Worm (Caenorhabditis elegans) whole organism, L1 larva: ENCODE data around the gene sdc-1.

Source experiments
- C04F5.9 ChIP-seq: sonication (generic microtip); optimal IDR thresholded peaks from 2 replicates; lab custom pipeline; 2016; ENCODE audit warnings: missing genetic modification characterization, missing compliant biosample characterization
- blmp-1 ChIP-seq: fragments of 150-350 bp; optimal IDR thresholded peaks from 2 replicates; lab custom pipeline; 2014; ENCODE audit warnings: missing biosample characterization, missing genetic modification characterization
- ceh-63 ChIP-seq: fragments of 200-800 bp; sonication (Bioruptor generic); optimal IDR thresholded peaks from 2 replicates; lab custom pipeline; 2018; ENCODE audit warnings: mild to moderate bottlenecking, missing genetic modification characterization, missing compliant biosample characterization
- ceh-8 ChIP-seq: fragments of 200-800 bp; sonication (Bioruptor generic); optimal IDR thresholded peaks from 2 replicates; lab custom pipeline; 2018; ENCODE audit warnings: mild to moderate bottlenecking, missing genetic modification characterization, moderate library complexity, missing compliant biosample characterization
- efl-1 ChIP-seq, 4 experiments: fragments of 150-350 bp; optimal IDR thresholded peaks in 3 of 4; peaks in 1 of 4; 1 replicate in 1 of 4; 2 replicates in 3 of 4; lab custom pipeline; 2014; ENCODE audit warnings: missing biosample characterization in 2 of 4, missing genetic modification characterization in 2 of 4, missing genetic modification reagents in 2 of 4
- efl-3 ChIP-seq: fragments of 200-800 bp; sonication (Bioruptor generic); optimal IDR thresholded peaks from 2 replicates; lab custom pipeline; 2018; ENCODE audit warnings: mild to moderate bottlenecking, missing genetic modification characterization, missing compliant biosample characterization
- egl-27 ChIP-seq, 2 experiments: fragments of 150-350 bp in 1 of 2; sonication (generic microtip); optimal IDR thresholded peaks; 3 replicates each; lab custom pipeline; 2017 to 2018; ENCODE audit warnings: missing biosample characterization in 2 of 2, missing genetic modification characterization in 2 of 2, missing genetic modification reagents in 2 of 2
- elt-2 ChIP-seq: sonication (generic microtip); optimal IDR thresholded peaks from 2 replicates; lab custom pipeline; 2016; ENCODE audit warnings: missing genetic modification characterization, mild to moderate bottlenecking, inconsistent platforms, missing compliant biosample characterization, missing genetic modification reagents
- elt-3 ChIP-seq, 6 experiments: fragments of 150-350 bp in 1 of 6; sonication (generic microtip); optimal IDR thresholded peaks; 2 replicates each; lab custom pipeline; 2017 to 2018; ENCODE audit warnings: missing biosample characterization in 6 of 6, missing genetic modification characterization in 6 of 6, inconsistent platforms in 1 of 6
- ets-5 ChIP-seq: fragments of 200-800 bp; sonication (Bioruptor generic); IDR thresholded peaks from 2 replicates; pipeline ENCODE4 v1.3.6; 2022; ENCODE audit warnings: missing genetic modification characterization, missing compliant biosample characterization
- fkh-4 ChIP-seq: sonication (generic microtip); optimal IDR thresholded peaks from 2 replicates; lab custom pipeline; 2016; ENCODE audit warnings: missing compliant biosample characterization, missing genetic modification characterization, borderline replicate concordance
- fkh-8 ChIP-seq: sonication (generic microtip); optimal IDR thresholded peaks from 2 replicates; lab custom pipeline; 2016; ENCODE audit warnings: mild to moderate bottlenecking, missing genetic modification characterization, missing compliant biosample characterization
- fos-1 ChIP-seq: fragments of 150-350 bp; optimal IDR thresholded peaks from 2 replicates; lab custom pipeline; 2014; ENCODE audit warnings: missing biosample characterization, missing genetic modification characterization
- grh-1 ChIP-seq: fragments of 200-800 bp; sonication (Bioruptor generic); IDR thresholded peaks from 2 replicates; pipeline ENCODE4 v1.3.6; 2022; ENCODE audit warnings: missing genetic modification reagents, missing genetic modification characterization, missing compliant biosample characterization
- irx-1 ChIP-seq: sonication (generic microtip); optimal IDR thresholded peaks from 2 replicates; lab custom pipeline; 2016; ENCODE audit warnings: missing genetic modification characterization, missing compliant biosample characterization
- jun-1 ChIP-seq: fragments of 150-350 bp; optimal IDR thresholded peaks from 2 replicates; lab custom pipeline; 2014; ENCODE audit warnings: missing biosample characterization, missing genetic modification reagents, missing genetic modification characterization
- lin-14 ChIP-seq: fragments of 200-800 bp; sonication (Bioruptor generic); optimal IDR thresholded peaks from 2 replicates; lab custom pipeline; 2018; ENCODE audit warnings: mild to moderate bottlenecking, missing genetic modification characterization, moderate library complexity, missing compliant biosample characterization
- lin-35 ChIP-seq, 2 experiments: fragments of 150-350 bp; optimal IDR thresholded peaks; 2 replicates each; lab custom pipeline; 2014; ENCODE audit warnings: missing biosample characterization in 2 of 2, missing genetic modification characterization in 2 of 2, missing genetic modification reagents in 2 of 2
- mdl-1 ChIP-seq, 2 experiments: fragments of 150-350 bp; optimal IDR thresholded peaks; 2 replicates each; lab custom pipeline; 2014 to 2017; ENCODE audit warnings: missing biosample characterization in 2 of 2, missing genetic modification characterization in 2 of 2, inconsistent platforms in 1 of 2
- nhr-19 ChIP-seq: fragments of 200-800 bp; sonication (Bioruptor generic); conservative IDR thresholded peaks from 2 replicates; pipeline ENCODE4 v1.3.6; 2022; ENCODE audit warnings: missing genetic modification characterization, missing compliant biosample characterization
- nhr-20 ChIP-seq: sonication (generic microtip); optimal IDR thresholded peaks from 2 replicates; lab custom pipeline; 2016; ENCODE audit warnings: mild to moderate bottlenecking, missing genetic modification characterization, missing compliant biosample characterization
- nhr-47 ChIP-seq: sonication (generic microtip); optimal IDR thresholded peaks from 2 replicates; lab custom pipeline; 2016; ENCODE audit warnings: mild to moderate bottlenecking, missing genetic modification characterization, moderate library complexity, missing compliant biosample characterization
- nhr-71 ChIP-seq: sonication (generic microtip); optimal IDR thresholded peaks from 2 replicates; lab custom pipeline; 2016; ENCODE audit warnings: mild to moderate bottlenecking, missing genetic modification characterization, moderate library complexity, missing compliant biosample characterization
- nhr-76 ChIP-seq: sonication (generic microtip); optimal IDR thresholded peaks from 2 replicates; lab custom pipeline; 2017; ENCODE audit warnings: missing biosample characterization, missing genetic modification characterization
- nhr-84 ChIP-seq: sonication (generic microtip); optimal IDR thresholded peaks from 2 replicates; lab custom pipeline; 2017; ENCODE audit warnings: missing biosample characterization, missing genetic modification characterization
- nhr-85 ChIP-seq: sonication (generic microtip); peaks from one replicate; lab custom pipeline; 2016; ENCODE audit warnings: missing genetic modification characterization, inconsistent platforms, missing compliant biosample characterization
- nhr-90 ChIP-seq: sonication (generic microtip); optimal IDR thresholded peaks from 2 replicates; lab custom pipeline; 2016; ENCODE audit warnings: mild to moderate bottlenecking, missing genetic modification characterization, missing compliant biosample characterization; ENCODE audit not compliant: poor library complexity
- pag-3 ChIP-seq: sonication (generic microtip); optimal IDR thresholded peaks from 2 replicates; lab custom pipeline; 2017; ENCODE audit warnings: missing genetic modification characterization, mild to moderate bottlenecking, missing compliant biosample characterization, antibody characterized with exemption, borderline replicate concordance; ENCODE audit not compliant: insufficient read depth
- snpc-4 ChIP-seq: fragments of 150-350 bp; optimal IDR thresholded peaks from 2 replicates; lab custom pipeline; 2014; ENCODE audit warnings: missing biosample characterization, missing genetic modification characterization
- snu-23 ChIP-seq: sonication (generic microtip); optimal IDR thresholded peaks from 2 replicates; lab custom pipeline; 2016; ENCODE audit warnings: missing genetic modification characterization, missing compliant biosample characterization
- sup-37 ChIP-seq: fragments of 200-800 bp; sonication (Bioruptor generic); optimal IDR thresholded peaks from 2 replicates; lab custom pipeline; 2018; ENCODE audit warnings: mild to moderate bottlenecking, missing genetic modification characterization, missing compliant biosample characterization
- tbx-2 ChIP-seq: sonication (generic microtip); optimal IDR thresholded peaks from 2 replicates; lab custom pipeline; 2016; ENCODE audit warnings: missing genetic modification characterization, missing compliant biosample characterization
- tlp-1 ChIP-seq: fragments of 150-350 bp; optimal IDR thresholded peaks from 2 replicates; lab custom pipeline; 2014; ENCODE audit warnings: missing biosample characterization, missing genetic modification characterization
- vab-15 ChIP-seq: sonication (generic microtip); optimal IDR thresholded peaks from 2 replicates; lab custom pipeline; 2017; ENCODE audit warnings: missing genotype, mild to moderate bottlenecking, missing genetic modification characterization, missing compliant biosample characterization
- xbp-1 ChIP-seq: sonication (generic microtip); optimal IDR thresholded peaks from 2 replicates; lab custom pipeline; 2016; ENCODE audit warnings: missing genetic modification characterization, missing compliant biosample characterization
- zag-1 ChIP-seq: fragments of 150-350 bp; optimal IDR thresholded peaks from 2 replicates; lab custom pipeline; 2014; ENCODE audit warnings: missing biosample characterization, missing genetic modification characterization
- ztf-4 ChIP-seq: fragments of 150-350 bp; optimal IDR thresholded peaks from 2 replicates; lab custom pipeline; 2014; ENCODE audit warnings: missing biosample characterization, missing genetic modification characterization

The sdc-1 gene

DNA sequence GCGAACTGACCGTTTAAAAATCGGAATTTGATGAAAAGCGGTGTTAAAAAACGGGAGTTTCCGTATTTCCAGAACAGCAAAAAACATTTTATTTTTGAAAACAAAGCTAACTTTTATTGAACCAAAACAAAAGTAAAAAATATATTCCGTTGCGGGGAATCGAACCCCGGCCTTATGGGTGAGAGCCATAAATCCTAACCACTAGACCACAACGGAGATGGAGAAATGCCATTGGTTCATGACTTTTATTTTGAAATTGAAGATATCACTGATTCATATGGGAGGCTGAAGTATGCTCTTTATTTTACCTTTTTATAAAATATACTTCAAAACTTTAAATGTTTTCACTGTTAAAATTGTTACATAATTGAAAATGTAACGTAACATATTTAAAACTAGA lies 9.6 kb downstream of the sdc-1 start:
- TF ChIP-seq fkh-4, result no peak
- TF ChIP-seq zag-1, result no peak
- TF ChIP-seq fkh-8 (tag; lab: Kevin White, UChicago), result no peak
- TF ChIP-seq nhr-20 (tag; lab: Kevin White, UChicago), result peak; percentile 4
- TF ChIP-seq ztf-4, result no peak
- TF ChIP-seq nhr-76, result no peak
- no peak for TF ChIP-seq C04F5.9 (tag; lab: Kevin White, UChicago)
- no peak for TF ChIP-seq nhr-84
- no peak for TF ChIP-seq egl-27 (tag; optimal IDR thresholded peaks at IDR 0.05; lab: Kevin White, UChicago)
- TF ChIP-seq lin-14 (GFP tag; lab: Kevin White, UChicago), result no peak
- TF ChIP-seq sup-37, result no peak
- TF ChIP-seq nhr-19 (GFP tag; lab: Robert Waterston, UW), result 0 out of 2 replicates have a peak, but pooled peaks have one; percentile 13
- peak; percentile 8 for TF ChIP-seq nhr-71 (tag; lab: Kevin White, UChicago)
- no peak for TF ChIP-seq snpc-4 (tag; lab: Kevin White, UChicago)
- TF ChIP-seq ceh-8 (GFP tag; lab: Kevin White, UChicago), result no peak
- TF ChIP-seq nhr-85 (tag; lab: Kevin White, UChicago), result peak; percentile 6
- TF ChIP-seq nhr-47 (tag; lab: Kevin White, UChicago), result peak; percentile 35
- no peak for TF ChIP-seq elt-2 (tag; lab: Kevin White, UChicago)
- TF ChIP-seq lin-35 (GFP tag; optimal IDR thresholded peaks at IDR 0.05; lab: Kevin White, UChicago), result peak in 1 of 2 experiments; percentile 16
- TF ChIP-seq jun-1 (tag; lab: Kevin White, UChicago), result no peak
- TF ChIP-seq fos-1 (tag; lab: Kevin White, UChicago), result no peak
- TF ChIP-seq tlp-1 (tag; lab: Kevin White, UChicago), result no peak
- peak; percentile 31 for TF ChIP-seq nhr-90 (tag; lab: Kevin White, UChicago)
- TF ChIP-seq snu-23, result peak; percentile 49

DNA sequence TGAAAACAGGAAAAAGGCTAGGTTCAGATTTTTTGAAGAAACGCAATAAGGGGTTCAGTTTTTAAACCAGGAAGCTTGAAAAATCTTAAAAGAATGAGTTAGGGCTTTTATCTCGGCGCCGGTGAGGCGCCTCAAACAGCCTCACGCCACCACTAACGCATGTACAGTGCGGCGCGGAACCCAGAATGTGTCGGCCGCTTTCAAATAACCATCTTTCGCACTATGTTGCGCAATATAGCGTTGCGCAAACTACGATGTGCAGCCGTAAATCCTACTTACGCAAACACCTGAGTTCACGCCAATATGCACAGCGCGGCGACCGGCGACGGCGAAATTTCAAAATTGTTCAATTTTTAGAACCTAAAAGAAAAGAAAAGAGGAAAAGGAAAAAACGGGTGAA lies 14.1 kb downstream of the sdc-1 start:
- TF ChIP-seq snpc-4 (tag; lab: Kevin White, UChicago) (peak; percentile 91), jun-1 (tag; lab: Kevin White, UChicago) (no peak)

DNA sequence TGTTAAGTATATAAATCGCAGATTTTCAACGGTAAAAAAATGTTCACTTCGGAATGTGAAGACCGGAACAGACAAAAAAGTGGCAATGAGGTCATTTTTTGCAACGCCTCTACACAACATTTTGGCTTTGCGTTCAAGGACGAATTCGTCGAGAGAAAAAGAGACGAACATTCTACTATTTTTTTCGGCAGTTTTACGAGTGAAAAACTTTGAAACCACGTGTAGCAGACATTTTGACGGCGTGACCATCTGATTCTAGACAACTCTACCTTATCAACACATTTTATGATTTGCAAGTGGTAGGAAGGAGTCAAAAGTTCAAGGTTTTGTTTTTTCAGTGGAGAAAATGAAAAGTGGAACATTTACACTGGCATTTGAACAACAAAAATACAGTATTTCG lies 15.0 kb downstream of the sdc-1 start:
- TF ChIP-seq nhr-71 (tag; lab: Kevin White, UChicago) (peak; percentile 22), lin-35 (GFP tag; optimal IDR thresholded peaks at IDR 0.05; lab: Kevin White, UChicago) (peak in 1 of 2 experiments; percentile 22), grh-1 (GFP tag; lab: Robert Waterston, UW) (no peak), snpc-4 (tag; lab: Kevin White, UChicago) (peak; percentile 14), elt-3 (tag; optimal IDR thresholded peaks at IDR 0.05; lab: Kevin White, UChicago) (peak in 4 of 6 experiments; percentile 13 to 55 (median 30)), ets-5 (GFP tag; lab: Robert Waterston, UW) (no peak), snu-23 (peak; percentile 15), lin-14 (GFP tag; lab: Kevin White, UChicago) (peak; percentile 68), mdl-1 (tag; optimal IDR thresholded peaks at IDR 0.05; lab: Kevin White, UChicago) (peak in 1 of 2 experiments; percentile 52), nhr-85 (tag; lab: Kevin White, UChicago) (peak; percentile 78), nhr-20 (tag; lab: Kevin White, UChicago) (peak; percentile 58), blmp-1 (tag; lab: Kevin White, UChicago) (peak; percentile 22), irx-1 (no peak)

DNA sequence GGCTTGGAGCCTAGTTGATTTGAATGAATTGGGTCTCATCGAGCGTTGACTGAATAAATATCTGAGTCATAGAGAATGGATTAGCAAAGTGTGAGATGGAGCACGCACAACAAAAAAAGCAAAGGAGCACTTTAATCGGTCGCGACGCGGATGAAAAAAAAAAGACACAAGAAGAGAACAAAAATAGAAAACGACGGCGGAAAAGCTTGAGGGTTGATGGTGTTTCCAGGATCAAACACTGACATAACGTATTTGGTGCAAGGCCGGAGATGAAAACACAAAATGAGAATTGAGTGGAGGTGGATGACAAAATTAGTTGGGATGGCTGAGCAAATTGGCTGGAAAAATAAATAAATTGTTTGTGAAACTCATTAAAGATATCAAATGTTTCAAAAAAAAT lies 17.4 kb downstream of the sdc-1 start, which contains the start of gene F52E10.4:
Gene F52E10.4 (minus strand): TSS at position 101 of the 400 bp plus-strand sequence.
- TF ChIP-seq nhr-90 (tag; lab: Kevin White, UChicago) (no peak), ceh-8 (GFP tag; lab: Kevin White, UChicago) (no peak), sup-37 (no peak), vab-15 (no peak), ceh-63 (GFP tag; lab: Kevin White, UChicago) (no peak), ztf-4 (no peak), efl-1 (optimal IDR thresholded peaks at IDR 0.05; lab: Kevin White, UChicago) (no peak), efl-1 (GFP tag; optimal IDR thresholded peaks at IDR 0.05 in 1 of 2; lab: Kevin White, UChicago) (no peak), blmp-1 (tag; lab: Kevin White, UChicago) (no peak), tbx-2 (tag; lab: Kevin White, UChicago) (no peak), mdl-1 (tag; optimal IDR thresholded peaks at IDR 0.05; lab: Kevin White, UChicago) (no peak), fos-1 (tag; lab: Kevin White, UChicago) (no peak), xbp-1 (tag; lab: Kevin White, UChicago) (no peak), efl-3 (GFP tag; lab: Kevin White, UChicago) (no peak), pag-3 (no peak)
